Fruit fly (Drosophila melanogaster) whole organism, embryonic: Measurements from ENCODE around the gene bun.

Experiments used
- B-H2 ChIP-seq: fragments of 200-800 bp; sonication (Bioruptor generic); optimal IDR thresholded peaks from 2 replicates; lab custom pipeline; 2018; ENCODE audit warnings: missing biosample characterization, mild to moderate bottlenecking, missing genetic modification characterization
- BtbVII ChIP-seq: fragments of 200-800 bp; sonication (Bioruptor generic); optimal IDR thresholded peaks from 3 replicates; lab custom pipeline; 2017; ENCODE audit warnings: missing biosample characterization, mild to moderate bottlenecking, missing genetic modification characterization
- CG11093 ChIP-seq: fragments of 200-800 bp; sonication (Bioruptor generic); IDR thresholded peaks from 3 replicates; pipeline ENCODE4 v1.3.6; 2022; ENCODE audit warnings: missing biosample characterization, missing genetic modification characterization
- CG11504 ChIP-seq: fragments of 200-800 bp; sonication (Bioruptor generic); optimal IDR thresholded peaks from 3 replicates; lab custom pipeline; 2019; ENCODE audit warnings: missing biosample characterization, mild to moderate bottlenecking, missing genetic modification characterization, moderate library complexity
- CG14860 ChIP-seq: fragments of 200-800 bp; sonication (Bioruptor generic); IDR thresholded peaks from 3 replicates; pipeline ENCODE4 v1.3.6; 2022; ENCODE audit warnings: missing biosample characterization, missing genetic modification characterization; ENCODE audit not compliant: partially characterized antibody
- CG15514 ChIP-seq: fragments of 200-800 bp; sonication (Bioruptor generic); optimal IDR thresholded peaks from 3 replicates; lab custom pipeline; 2017; ENCODE audit warnings: missing biosample characterization, missing genetic modification characterization, mild to moderate bottlenecking, moderate library complexity, missing genetic modification reagents
- CG17912 ChIP-seq: fragments of 200-800 bp; sonication (Bioruptor generic); optimal IDR thresholded peaks from 2 replicates; lab custom pipeline; 2018; ENCODE audit warnings: missing biosample characterization, mild to moderate bottlenecking, missing genetic modification characterization
- CG18599 ChIP-seq: fragments of 200-800 bp; sonication (Bioruptor generic); optimal IDR thresholded peaks from 3 replicates; lab custom pipeline; 2017; ENCODE audit warnings: missing biosample characterization, missing genetic modification characterization, mild to moderate bottlenecking, moderate library complexity, missing genetic modification reagents
- CG2199 ChIP-seq: fragments of 200-800 bp; sonication (Bioruptor generic); IDR thresholded peaks from 3 replicates; pipeline ENCODE4 v1.3.6; 2022; ENCODE audit warnings: missing biosample characterization, missing genetic modification characterization
- CG2678 ChIP-seq: fragments of 200-800 bp; sonication (Bioruptor generic); optimal IDR thresholded peaks from 3 replicates; lab custom pipeline; 2019; ENCODE audit warnings: missing biosample characterization, mild to moderate bottlenecking, missing genetic modification characterization, moderate library complexity
- CG33557 ChIP-seq: fragments of 200-800 bp; sonication (Bioruptor generic); optimal IDR thresholded peaks from 2 replicates; lab custom pipeline; 2019; ENCODE audit warnings: missing biosample characterization, mild to moderate bottlenecking, missing genetic modification characterization, moderate library complexity
- CG34376 ChIP-seq: fragments of 200-800 bp; sonication (Bioruptor generic); optimal IDR thresholded peaks from 2 replicates; lab custom pipeline; 2018; ENCODE audit warnings: missing biosample characterization, mild to moderate bottlenecking, missing genetic modification characterization
- CG3995 ChIP-seq: fragments of 200-800 bp; sonication (Bioruptor generic); optimal IDR thresholded peaks from 3 replicates; lab custom pipeline; 2016; ENCODE audit warnings: missing biosample characterization, missing genetic modification characterization
- CG6175 ChIP-seq: fragments of 200-800 bp; sonication (Bioruptor generic); IDR thresholded peaks from 3 replicates; pipeline ENCODE4 v1.3.6; 2022; ENCODE audit warnings: missing biosample characterization, missing genetic modification characterization
- CG9817 ChIP-seq: fragments of 200-800 bp; sonication (Bioruptor generic); optimal IDR thresholded peaks from 2 replicates; lab custom pipeline; 2018; ENCODE audit warnings: missing biosample characterization, mild to moderate bottlenecking, missing genetic modification characterization, moderate library complexity
- D ChIP-seq, 2 experiments: fragments of 200-800 bp in 1 of 2; fragments of >200 bp in 1 of 2; sonication (Bioruptor generic) in 1 of 2; optimal IDR thresholded peaks; 2 replicates in 1 of 2; 3 replicates in 1 of 2; lab custom pipeline; 2017; ENCODE audit warnings: mild to moderate bottlenecking in 1 of 2, missing biosample characterization in 1 of 2, missing genetic modification characterization in 1 of 2, missing genetic modification reagents in 1 of 2
- Ets65A ChIP-seq: fragments of 200-800 bp; sonication (Bioruptor generic); peaks from one replicate; lab custom pipeline; 2016; ENCODE audit warnings: missing biosample characterization, missing genetic modification characterization
- Fer1 ChIP-seq: fragments of 200-800 bp; sonication (Bioruptor generic); optimal IDR thresholded peaks from 2 replicates; lab custom pipeline; 2017; ENCODE audit warnings: missing biosample characterization, mild to moderate bottlenecking, missing genetic modification characterization
- GATAe ChIP-seq: fragments of 200-800 bp; sonication (Bioruptor generic); conservative IDR thresholded peaks from 2 replicates; pipeline ENCODE4 v1.3.6; 2022; ENCODE audit warnings: missing biosample characterization, missing genetic modification characterization
- HLH54F ChIP-seq: fragments of 200-800 bp; sonication (Bioruptor generic); optimal IDR thresholded peaks from 3 replicates; lab custom pipeline; 2016; ENCODE audit warnings: missing biosample characterization, missing genetic modification characterization
- Hey ChIP-seq: fragments of 200-800 bp; sonication (Bioruptor generic); optimal IDR thresholded peaks from 3 replicates; lab custom pipeline; 2018; ENCODE audit warnings: missing biosample characterization, mild to moderate bottlenecking, missing genetic modification characterization
- Hr39 ChIP-seq: fragments of >200 bp; optimal IDR thresholded peaks from 2 replicates; lab custom pipeline; 2017
- Pdp1 ChIP-seq, 2 experiments: fragments of 200-800 bp; sonication (Bioruptor generic); optimal IDR thresholded peaks; 3 replicates each; lab custom pipeline; 2016; ENCODE audit warnings: missing biosample characterization in 2 of 2, missing genetic modification characterization in 2 of 2, mild to moderate bottlenecking in 1 of 2, moderate library complexity in 1 of 2
- Poxn ChIP-seq: fragments of 200-800 bp; sonication (Bioruptor generic); IDR thresholded peaks from 2 replicates; pipeline ENCODE4 v1.3.6; 2022; ENCODE audit warnings: missing biosample characterization, missing genetic modification characterization
- Vsx1 ChIP-seq: fragments of 200-800 bp; sonication (Bioruptor generic); optimal IDR thresholded peaks from 2 replicates; lab custom pipeline; 2017; ENCODE audit warnings: missing biosample characterization, mild to moderate bottlenecking, missing genetic modification characterization, missing genetic modification reagents
- bab2 ChIP-seq: fragments of 200-800 bp; sonication (Bioruptor generic); optimal IDR thresholded peaks from 2 replicates; lab custom pipeline; 2016; ENCODE audit warnings: missing biosample characterization, missing genetic modification characterization
- br ChIP-seq: fragments of >200 bp; optimal IDR thresholded peaks from 2 replicates; lab custom pipeline; 2017
- ci ChIP-seq: fragments of 200-800 bp; sonication (Bioruptor generic); IDR thresholded peaks from 3 replicates; pipeline ENCODE4 v1.3.6; 2022; ENCODE audit warnings: missing biosample characterization, missing genetic modification characterization
- crol ChIP-seq: fragments of 200-800 bp; sonication (Bioruptor generic); IDR thresholded peaks from 2 replicates; pipeline ENCODE4 v1.3.6; 2022; ENCODE audit warnings: missing biosample characterization, missing genetic modification characterization
- ftz-f1 ChIP-seq: fragments of 200-800 bp; sonication (Bioruptor generic); optimal IDR thresholded peaks from 2 replicates; lab custom pipeline; 2016; ENCODE audit warnings: missing biosample characterization, missing genetic modification characterization
- grn ChIP-seq: fragments of 200-800 bp; sonication (Bioruptor generic); optimal IDR thresholded peaks from 3 replicates; lab custom pipeline; 2017; ENCODE audit warnings: missing biosample characterization, missing genetic modification characterization
- gro ChIP-seq: fragments of 200-800 bp; sonication (Bioruptor generic); optimal IDR thresholded peaks from 2 replicates; lab custom pipeline; 2016; ENCODE audit warnings: missing biosample characterization, missing genetic modification characterization
- kay ChIP-seq: fragments of 200-800 bp; sonication (Bioruptor generic); optimal IDR thresholded peaks from 2 replicates; lab custom pipeline; 2016; ENCODE audit warnings: missing biosample characterization, missing genetic modification characterization
- lab ChIP-seq: fragments of 200-800 bp; sonication (Bioruptor generic); optimal IDR thresholded peaks from 3 replicates; lab custom pipeline; 2017; ENCODE audit warnings: missing biosample characterization, missing genetic modification characterization, mild to moderate bottlenecking, moderate library complexity, missing genetic modification reagents
- mam ChIP-seq: fragments of 200-800 bp; sonication (Bioruptor generic); optimal IDR thresholded peaks from 3 replicates; lab custom pipeline; 2016; ENCODE audit warnings: missing biosample characterization, missing genetic modification characterization
- mirr ChIP-seq: fragments of 200-800 bp; sonication (Bioruptor generic); optimal IDR thresholded peaks from 3 replicates; lab custom pipeline; 2018; ENCODE audit warnings: missing biosample characterization, mild to moderate bottlenecking, missing genetic modification characterization
- nau ChIP-seq: fragments of 200-800 bp; sonication (Bioruptor generic); optimal IDR thresholded peaks from 3 replicates; lab custom pipeline; 2017; ENCODE audit warnings: missing biosample characterization, mild to moderate bottlenecking, missing genetic modification characterization, missing genetic modification reagents
- sens ChIP-seq: fragments of 200-800 bp; sonication (Bioruptor generic); peaks from one replicate; lab custom pipeline; 2016; ENCODE audit warnings: missing biosample characterization, missing genetic modification characterization
- tx ChIP-seq: fragments of 200-800 bp; sonication (Bioruptor generic); optimal IDR thresholded peaks from 2 replicates; lab custom pipeline; 2016; ENCODE audit warnings: missing biosample characterization, missing genetic modification characterization
- unpg ChIP-seq: fragments of 200-800 bp; sonication (Bioruptor generic); optimal IDR thresholded peaks from 3 replicates; lab custom pipeline; 2018; ENCODE audit warnings: missing biosample characterization, mild to moderate bottlenecking, missing genetic modification characterization, moderate library complexity
- vnd ChIP-seq: fragments of 200-800 bp; sonication (Bioruptor generic); IDR thresholded peaks from 3 replicates; pipeline ENCODE4 v1.3.6; 2022; ENCODE audit warnings: missing biosample characterization, missing genetic modification characterization; ENCODE audit not compliant: partially characterized antibody
- yki ChIP-seq: fragments of >200 bp; optimal IDR thresholded peaks from 3 replicates; lab custom pipeline; 2018
- zf30C ChIP-seq: fragments of 200-800 bp; sonication (Bioruptor generic); optimal IDR thresholded peaks from 3 replicates; lab custom pipeline; 2018; ENCODE audit warnings: missing biosample characterization, mild to moderate bottlenecking, missing genetic modification characterization

bun gene

dm6 chr2L:12546043-12546942 is at the start of gene bun (continued):
- TF ChIP-seq CG3995 (GFP tag; lab: Kevin White, UChicago) (peak; percentile 40), CG2199 (no peak), CG33557 (GFP tag; lab: Kevin White, UChicago) (no peak), Fer1 (GFP tag; lab: Kevin White, UChicago) (peak; percentile 30), tx (GFP tag; lab: Kevin White, UChicago) (no peak), CG9817 (peak; percentile 3), Ets65A (GFP tag; lab: Kevin White, UChicago) (no peak), CG15514 (GFP tag; lab: Kevin White, UChicago) (peak; percentile 64), kay (no peak), Poxn (GFP tag; lab: Robert Waterston, UW) (no peak), ftz-f1 (GFP tag; lab: Kevin White, UChicago) (peak; percentile 78), Hr39 (lab: Kevin White, UChicago) (no peak), sens (peak; percentile 48), CG14860 (peak; percentile 99), yki (peak; percentile 62), Pdp1 (GFP tag; optimal IDR thresholded peaks at IDR 0.05; lab: Kevin White, UChicago) (no peak), br (lab: Kevin White, UChicago) (no peak)

- TF ChIP-seq lab (GFP tag; lab: Kevin White, UChicago): peak; percentile 60
- TF ChIP-seq nau (GFP tag; lab: Kevin White, UChicago): no peak
- TF ChIP-seq sens: peak; percentile 52
Observed at dm6 chr2L:12595774-12596173, 49.4 kb upstream of the bun start.

dm6 chr2L:12593445-12594413 is 47.3 kb upstream of the bun start:
- peak; percentile 78 for TF ChIP-seq lab (GFP tag; lab: Kevin White, UChicago)
- peak; percentile 24; the same call in 1 of the 2 replicates for TF ChIP-seq crol (GFP tag; lab: Robert Waterston, UW)
- TF ChIP-seq unpg (GFP tag; lab: Kevin White, UChicago): no peak
- TF ChIP-seq zf30C: no peak
- TF ChIP-seq gro (GFP tag; lab: Kevin White, UChicago): peak; percentile 40
- peak; percentile 97 for TF ChIP-seq CG11504 (tag; lab: Kevin White, UChicago)
- TF ChIP-seq CG15514 (GFP tag; lab: Kevin White, UChicago): peak; percentile 9
- no peak for TF ChIP-seq mam
- TF ChIP-seq D (optimal IDR thresholded peaks at IDR 0.05; lab: Kevin White, UChicago): no peak
- no peak for TF ChIP-seq D (GFP tag; optimal IDR thresholded peaks at IDR 0.05; lab: Kevin White, UChicago)
- peak; percentile 47 for TF ChIP-seq ftz-f1 (GFP tag; lab: Kevin White, UChicago)
- no peak for TF ChIP-seq CG17912
- TF ChIP-seq grn: peak; percentile 75
- peak; percentile 35; the same call in 1 of the 3 replicates for TF ChIP-seq ci (GFP tag; lab: Robert Waterston, UW)
- TF ChIP-seq CG34376: peak; percentile 75
- TF ChIP-seq Poxn (GFP tag; lab: Robert Waterston, UW): 0 out of 2 replicates have a peak, but pooled peaks have one; percentile 18
- TF ChIP-seq BtbVII: peak; percentile 32
- peak; percentile 73 for TF ChIP-seq mirr (GFP tag; lab: Kevin White, UChicago)
- no peak for TF ChIP-seq HLH54F (GFP tag; lab: Kevin White, UChicago)
- TF ChIP-seq CG11093 (GFP tag; lab: Robert Waterston, UW): no peak
- peak; percentile 27 for TF ChIP-seq CG2678
- peak; percentile 22 for TF ChIP-seq B-H2 (GFP tag; lab: Kevin White, UChicago)
- TF ChIP-seq Hey (tag; lab: Kevin White, UChicago): peak; percentile 90
- 0 out of 3 replicates have a peak, but pooled peaks have one; percentile 42 for TF ChIP-seq CG6175
- TF ChIP-seq CG18599 (GFP tag; lab: Kevin White, UChicago): peak; percentile 67
- TF ChIP-seq vnd (GFP tag; lab: Robert Waterston, UW): peak; percentile 56; the same call in 2 of the 3 replicates
- peak; percentile 99 for TF ChIP-seq Vsx1
- TF ChIP-seq bab2 (GFP tag; lab: Kevin White, UChicago): no peak
- TF ChIP-seq GATAe: peak; percentile 83
